Fruit fly (Drosophila melanogaster) Kc167 (cell line): ENCODE data around the gene CG7458.

Source experiments
- Myc ChIP-seq: fragments of >200 bp; optimal IDR thresholded peaks from 2 replicates; lab custom pipeline; 2017; ENCODE audit warnings: missing external identifiers
- Sin3A ChIP-seq: fragments of >200 bp; optimal IDR thresholded peaks from 2 replicates; lab custom pipeline; 2018; ENCODE audit warnings: missing external identifiers
- h ChIP-seq: fragments of >200 bp; optimal IDR thresholded peaks from 3 replicates; lab custom pipeline; 2018; ENCODE audit warnings: missing external identifiers
- insv ChIP-seq: fragments of >200 bp; optimal IDR thresholded peaks from 3 replicates; lab custom pipeline; 2018; ENCODE audit warnings: missing external identifiers
- psq ChIP-seq: fragments of >200 bp; optimal IDR thresholded peaks from 2 replicates; lab custom pipeline; 2017; ENCODE audit warnings: missing external identifiers
- ttk ChIP-seq: sonication (Bioruptor generic); optimal IDR thresholded peaks from 2 replicates; lab custom pipeline; 2017; ENCODE audit warnings: missing external identifiers

The CG7458 gene

dm6 chr3L:21954474-21955321 lies at the start of gene CG7458:
Gene CG7458, plus strand, starts transcription at chr3L:21955110.
- TF ChIP-seq h (lab: Kevin White, UChicago), result no peak
- TF ChIP-seq ttk (lab: Kevin White, UChicago), result no peak

DNA sequence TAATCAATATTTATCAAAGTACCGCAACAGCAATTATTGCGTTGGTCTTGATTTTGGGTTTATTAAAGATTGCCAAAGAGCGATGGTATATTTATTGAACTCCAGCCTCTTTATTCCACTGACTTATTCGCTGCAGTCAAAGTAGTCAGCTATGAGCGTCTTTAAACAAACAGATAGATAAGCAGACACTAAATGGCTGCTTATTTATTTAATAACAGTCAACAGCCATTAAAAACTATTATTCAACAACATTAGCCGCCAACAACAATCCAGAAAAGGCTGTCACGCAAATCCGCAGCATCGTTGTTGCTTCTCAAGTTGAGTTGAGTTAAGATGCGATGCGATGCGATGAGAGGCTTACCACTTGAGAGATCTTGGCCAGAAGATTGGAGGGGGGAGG lies 46.0 kb upstream of the CG7458 start:
- no peak for TF ChIP-seq psq (lab: Kevin White, UChicago)

- no peak for TF ChIP-seq psq (lab: Kevin White, UChicago)
- no peak for TF ChIP-seq Myc (lab: Kevin White, UChicago)
- no peak for TF ChIP-seq Sin3A (lab: Kevin White, UChicago)
- TF ChIP-seq h (lab: Kevin White, UChicago), result no peak
- TF ChIP-seq ttk (lab: Kevin White, UChicago), result no peak
- no peak for TF ChIP-seq insv (lab: Kevin White, UChicago)
Observed at dm6 chr3L:21918605-21919004, 36.3 kb upstream of the CG7458 start.

dm6 chr3L:21930179-21930578 lies 24.7 kb upstream of the CG7458 start:
- no peak for TF ChIP-seq Sin3A (lab: Kevin White, UChicago)
- no peak for TF ChIP-seq ttk (lab: Kevin White, UChicago)
- TF ChIP-seq insv (lab: Kevin White, UChicago), result no peak

dm6 chr3L:21934462-21934861 lies 20.4 kb upstream of the CG7458 start, which contains the start of gene SLC22A:
Gene SLC22A, plus strand, starts transcription at chr3L:21934704.
- TF ChIP-seq Sin3A (lab: Kevin White, UChicago) (no peak), h (lab: Kevin White, UChicago) (no peak), ttk (lab: Kevin White, UChicago) (no peak), insv (lab: Kevin White, UChicago) (no peak), psq (lab: Kevin White, UChicago) (no peak)

- TF ChIP-seq h (lab: Kevin White, UChicago) (no peak), psq (lab: Kevin White, UChicago) (no peak), ttk (lab: Kevin White, UChicago) (no peak), insv (lab: Kevin White, UChicago) (no peak), Myc (lab: Kevin White, UChicago) (no peak), Sin3A (lab: Kevin White, UChicago) (no peak)
Observed at dm6 chr3L:21936152-21936551, 18.8 kb upstream of the CG7458 start.

DNA sequence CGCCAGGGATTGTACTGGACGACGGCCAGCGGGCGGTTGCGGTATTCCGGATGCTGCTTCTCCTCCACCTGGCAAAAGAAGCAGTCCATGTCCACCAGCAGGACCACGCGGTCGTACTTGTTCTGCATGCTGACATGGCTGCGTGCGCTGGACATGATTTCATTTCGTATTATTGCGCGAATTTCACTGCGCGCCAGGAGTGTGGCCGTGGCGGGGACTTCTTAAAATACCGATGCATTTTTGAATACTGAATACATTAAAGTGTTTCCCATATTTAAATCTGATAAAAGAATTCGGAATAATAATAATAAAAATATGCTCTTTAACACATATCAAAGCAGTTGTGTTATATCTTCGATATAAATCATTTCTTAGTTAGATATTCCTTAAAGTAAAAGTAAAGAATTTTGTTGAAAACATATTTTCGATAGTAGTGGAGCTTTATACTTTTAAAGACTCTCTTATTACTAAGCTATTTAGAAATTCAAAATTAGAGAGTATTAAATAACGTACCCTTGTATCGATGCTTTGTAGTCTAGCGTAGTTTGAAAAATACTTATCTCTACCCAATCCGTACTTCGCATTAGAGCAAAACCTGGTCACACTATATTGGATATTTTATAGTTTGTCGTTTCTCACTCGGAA lies 13.2 kb upstream of the CG7458 start, which contains the start of the genes PolH and CG14562:
Gene PolH (minus strand): TSS at position 198 of the 645 bp plus-strand sequence.
Gene CG14562 (plus strand): TSS at position 607 of the 645 bp plus-strand sequence.
- no peak for TF ChIP-seq ttk (lab: Kevin White, UChicago)
- no peak for TF ChIP-seq Myc (lab: Kevin White, UChicago)
- no peak for TF ChIP-seq psq (lab: Kevin White, UChicago)
- TF ChIP-seq insv (lab: Kevin White, UChicago), result no peak
- no peak for TF ChIP-seq h (lab: Kevin White, UChicago)
- TF ChIP-seq Sin3A (lab: Kevin White, UChicago), result no peak

dm6 chr3L:21953028-21954016 lies 1.6 kb upstream of the CG7458 start:
- no peak for TF ChIP-seq psq (lab: Kevin White, UChicago)
- TF ChIP-seq h (lab: Kevin White, UChicago), result no peak
- TF ChIP-seq insv (lab: Kevin White, UChicago), result no peak
- no peak for TF ChIP-seq ttk (lab: Kevin White, UChicago)
- TF ChIP-seq Sin3A (lab: Kevin White, UChicago), result no peak
- no peak for TF ChIP-seq Myc (lab: Kevin White, UChicago)

DNA sequence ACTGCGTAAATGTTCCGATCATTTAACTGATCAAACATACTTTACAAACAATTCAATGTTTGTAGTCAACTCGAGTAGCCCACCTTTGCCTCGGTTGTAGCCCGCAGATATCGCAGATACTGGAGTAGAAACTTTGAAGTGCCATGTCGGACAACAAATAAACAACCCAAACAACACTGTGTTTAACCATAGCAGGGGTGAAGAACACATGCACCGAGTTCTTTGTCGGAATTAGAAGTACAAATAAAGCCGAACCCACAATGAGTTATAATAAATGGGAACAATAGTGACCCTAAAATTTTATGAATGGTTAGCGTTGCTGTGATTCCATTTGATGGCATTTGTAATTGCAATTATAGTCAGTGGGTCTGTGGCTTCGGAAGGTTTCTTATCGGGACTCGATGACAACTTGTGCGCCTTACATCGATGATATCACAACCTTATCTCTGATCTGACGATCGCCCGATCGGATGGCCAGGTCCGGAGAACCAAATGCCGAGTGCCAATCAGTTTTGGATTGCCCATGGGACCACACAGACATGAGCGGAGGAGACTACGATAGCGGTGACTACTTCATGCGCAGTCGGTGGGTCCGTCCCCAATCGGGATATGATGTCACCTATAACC lies 7.1 kb downstream of the CG7458 start, which contains the start of gene Chs2:
Gene Chs2 (plus strand): TSS at position 510 of the 627 bp plus-strand sequence.
- no peak for TF ChIP-seq h (lab: Kevin White, UChicago)
- no peak for TF ChIP-seq Myc (lab: Kevin White, UChicago)
- no peak for TF ChIP-seq Sin3A (lab: Kevin White, UChicago)
- TF ChIP-seq ttk (lab: Kevin White, UChicago), result no peak
- TF ChIP-seq psq (lab: Kevin White, UChicago), result no peak
- no peak for TF ChIP-seq insv (lab: Kevin White, UChicago)

- no peak for TF ChIP-seq Myc (lab: Kevin White, UChicago)
- TF ChIP-seq insv (lab: Kevin White, UChicago), result no peak
- no peak for TF ChIP-seq h (lab: Kevin White, UChicago)
- TF ChIP-seq psq (lab: Kevin White, UChicago), result no peak
- no peak for TF ChIP-seq Sin3A (lab: Kevin White, UChicago)
- TF ChIP-seq ttk (lab: Kevin White, UChicago), result no peak
Observed at dm6 chr3L:21963293-21963692, 8.4 kb downstream of the CG7458 start.
